Worm (Caenorhabditis elegans): ENCODE results near the gene R03H10.6.

ce11 chrII:4157817-4158216, 15.5 kb downstream of the R03H10.6 start:
- no peak for TF ChIP-seq lin-39 (tag; optimal IDR thresholded peaks at IDR 0.05)
- no peak for TF ChIP-seq fkh-10 (GFP tag; optimal IDR thresholded peaks at IDR 0.05)
- TF ChIP-seq elt-3 (tag; optimal IDR thresholded peaks at IDR 0.05), result no peak
- TF ChIP-seq nhr-12 (tag; optimal IDR thresholded peaks at IDR 0.05), result no peak
- TF ChIP-seq aly-2 (tag; optimal IDR thresholded peaks at IDR 0.05), result no peak

All from whole organism, L3 larva.